Fruit fly (Drosophila melanogaster) whole organism, wandering third instar larva: ENCODE results near the gene scramb2.

ENCODE experiments used
- Myc ChIP-seq: fragments of >200 bp; optimal IDR thresholded peaks from 2 replicates; lab custom pipeline; 2017
- br ChIP-seq: fragments of 200-800 bp; sonication (Bioruptor generic); optimal IDR thresholded peaks from 2 replicates; lab custom pipeline; 2016; ENCODE audit warnings: missing biosample characterization, missing genetic modification characterization
- brk ChIP-seq: fragments of 200-800 bp; sonication (Bioruptor generic); optimal IDR thresholded peaks from 2 replicates; lab custom pipeline; 2016; ENCODE audit warnings: missing biosample characterization, mild to moderate bottlenecking, missing genetic modification characterization
- dl ChIP-seq, 2 experiments: fragments of 175-275, 200-275 bp in 1 of 2; fragments of 200-275 bp in 1 of 2; sonication (Bioruptor generic); optimal IDR thresholded peaks; lab custom pipeline; 2018; ENCODE audit warnings: mild to moderate bottlenecking in 2 of 2, missing biosample characterization in 2 of 2, missing genetic modification characterization in 2 of 2, moderate library complexity in 2 of 2; ENCODE audit not compliant: partially characterized antibody in 2 of 2, insufficient read depth in 1 of 2
- dmrt93B ChIP-seq: fragments of 200-800 bp; sonication (Bioruptor generic); optimal IDR thresholded peaks from 2 replicates; lab custom pipeline; 2018; ENCODE audit warnings: missing biosample characterization, mild to moderate bottlenecking, missing genetic modification characterization
- h ChIP-seq: fragments of 200-800 bp; sonication (Bioruptor generic); optimal IDR thresholded peaks from 3 replicates; lab custom pipeline; 2016; ENCODE audit warnings: missing biosample characterization, mild to moderate bottlenecking, missing genetic modification characterization
- jim ChIP-seq: fragments of 175-275, 200-325 bp; sonication (Bioruptor generic); optimal IDR thresholded peaks from 2 replicates; lab custom pipeline; 2016; ENCODE audit warnings: missing biosample characterization, mild to moderate bottlenecking, missing genetic modification characterization
- lola ChIP-seq: fragments of >200 bp; optimal IDR thresholded peaks from 2 replicates; lab custom pipeline; 2017; ENCODE audit warnings: missing biosample characterization, missing genetic modification characterization
- rgr ChIP-seq: fragments of 200-800 bp; sonication (Bioruptor generic); optimal IDR thresholded peaks from 3 replicates; lab custom pipeline; 2016; ENCODE audit warnings: missing biosample characterization, mild to moderate bottlenecking, missing genetic modification characterization
- sage ChIP-seq: fragments of 200-800 bp; sonication (Bioruptor generic); optimal IDR thresholded peaks from 2 replicates; lab custom pipeline; 2016; ENCODE audit warnings: missing biosample characterization, mild to moderate bottlenecking, missing genetic modification characterization
- usp ChIP-seq: fragments of >200 bp; optimal IDR thresholded peaks from 2 replicates; lab custom pipeline; 2017; ENCODE audit warnings: missing biosample characterization, missing genetic modification characterization
- woc ChIP-seq: sonication (Bioruptor generic); optimal IDR thresholded peaks from 2 replicates; lab custom pipeline; 2016; ENCODE audit warnings: missing biosample characterization, mild to moderate bottlenecking, missing genetic modification characterization

DNA sequence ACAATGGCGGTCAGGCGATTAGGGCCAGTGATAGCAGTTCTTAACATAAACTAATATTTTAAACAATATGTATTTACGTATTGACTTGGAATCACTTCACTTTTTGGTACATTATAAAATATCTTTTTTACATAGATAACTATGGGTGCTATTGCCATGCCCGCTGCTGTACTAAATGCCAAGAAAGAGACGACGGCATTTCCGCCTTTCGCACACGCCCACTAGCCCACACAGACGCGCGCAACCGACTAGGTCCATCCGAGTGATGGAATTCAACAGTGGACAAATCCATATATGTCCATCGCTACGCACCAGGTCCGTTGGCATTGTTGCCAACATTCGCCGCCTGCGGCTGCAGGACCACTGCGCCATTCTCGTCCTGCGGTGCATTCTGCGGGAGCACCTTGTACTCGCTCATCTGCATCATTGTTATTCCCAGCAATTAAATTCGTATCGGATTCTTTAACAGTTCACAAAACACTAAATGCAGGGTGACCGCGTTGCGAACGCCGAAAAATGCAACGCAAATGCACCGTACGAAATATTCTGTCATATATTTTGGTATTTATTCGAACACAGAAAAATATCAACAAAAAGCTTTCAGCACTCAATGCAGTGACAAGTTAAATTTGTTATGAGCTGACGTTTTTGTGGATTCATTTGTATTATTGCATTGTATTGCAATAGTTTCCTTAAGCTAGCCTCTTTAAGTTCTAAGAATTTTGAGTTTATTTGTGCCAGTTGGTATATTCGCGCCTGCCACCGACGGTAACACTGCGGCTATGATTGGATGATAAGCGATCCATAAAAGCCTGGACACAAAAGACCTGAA lies at the start of gene scramb2, which contains the start of gene Sk2:
- TF ChIP-seq usp (GFP tag; lab: Kevin White, UChicago), result no peak
- peak; percentile 95 for TF ChIP-seq rgr
- TF ChIP-seq sage (GFP tag; lab: Kevin White, UChicago), result peak; percentile 94
- TF ChIP-seq jim (GFP tag; lab: Kevin White, UChicago), result peak; percentile 28
- no peak for TF ChIP-seq brk (GFP tag; lab: Kevin White, UChicago)
- TF ChIP-seq lola (GFP tag; lab: Kevin White, UChicago), result no peak
- peak; percentile 97 for TF ChIP-seq h (GFP tag; lab: Kevin White, UChicago)
- TF ChIP-seq br (GFP tag; lab: Kevin White, UChicago), result peak; percentile 93
- peak; percentile 62 for TF ChIP-seq woc (GFP tag; lab: Kevin White, UChicago)
- no peak for TF ChIP-seq dl (GFP tag; optimal IDR thresholded peaks at IDR 0.05; lab: Kevin White, UChicago; ENCODE audit: insufficient read depth in 1 of 2, partially characterized antibody in 2 of 2)
- peak; percentile 92 for TF ChIP-seq dmrt93B (GFP tag; lab: Kevin White, UChicago)
- peak; percentile 24 for TF ChIP-seq Myc (lab: Kevin White, UChicago)
